Fruit fly (Drosophila melanogaster): ENCODE measurements around the gene CG13282.

The CG13282 gene

DNA sequence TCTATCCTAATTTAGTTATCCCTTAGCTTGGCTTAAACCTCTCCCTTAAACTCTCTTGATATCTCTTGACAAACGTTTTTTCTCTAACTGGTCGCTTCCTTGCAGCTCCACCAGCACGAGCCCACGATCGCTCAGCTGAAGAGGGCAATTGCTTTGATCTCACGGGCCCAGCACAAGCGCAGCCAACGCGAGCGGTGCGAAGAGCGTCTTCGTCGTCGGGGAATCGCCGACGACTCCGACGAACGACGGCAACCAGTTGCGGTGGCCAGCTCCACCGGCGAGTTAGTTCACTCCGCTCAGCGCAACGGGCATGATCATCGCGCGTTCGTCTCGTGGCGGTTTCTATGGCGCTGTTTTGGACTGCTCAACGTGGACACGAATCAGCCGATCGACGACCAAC, 46.6 kb upstream of the CG13282 start (continued):
- TF ChIP-seq nau (GFP tag; optimal IDR thresholded peaks at IDR 0.05) = no peak
- no peak for TF ChIP-seq CG32772 (GFP tag; IDR thresholded peaks at IDR 0.05)
- TF ChIP-seq CG16815 (GFP tag; optimal IDR thresholded peaks at IDR 0.05) = no peak
- TF ChIP-seq psq (GFP tag; optimal IDR thresholded peaks at IDR 0.05) = no peak
- no peak for TF ChIP-seq crc (GFP tag; optimal IDR thresholded peaks at IDR 0.05)
- no peak for TF ChIP-seq MBD-R2 (GFP tag; IDR thresholded peaks at IDR 0.05)
- no peak for TF ChIP-seq shn (GFP tag; optimal IDR thresholded peaks at IDR 0.05)
- no peak for TF ChIP-seq Atf-2 (GFP tag; optimal IDR thresholded peaks at IDR 0.05)
- TF ChIP-seq gsb-n (tag; optimal IDR thresholded peaks at IDR 0.05) = no peak
- no peak for TF ChIP-seq Hmx (GFP tag; optimal IDR thresholded peaks at IDR 0.05)
- no peak for TF ChIP-seq CG6683 (GFP tag; optimal IDR thresholded peaks at IDR 0.05)
- TF ChIP-seq CG4617 (GFP tag; optimal IDR thresholded peaks at IDR 0.05; ENCODE audit: borderline replicate concordance) = no peak
- no peak for TF ChIP-seq tup (GFP tag; optimal IDR thresholded peaks at IDR 0.05)
- TF ChIP-seq B-H1 (GFP tag; IDR thresholded peaks at IDR 0.05) = no peak
- peak; percentile 40 for TF ChIP-seq CG12769 (tag; optimal IDR thresholded peaks at IDR 0.05)
- no peak for TF ChIP-seq CG3726 (GFP tag; IDR thresholded peaks at IDR 0.05)
- TF ChIP-seq CG43689 (GFP tag; IDR thresholded peaks at IDR 0.05) = no peak
- TF ChIP-seq corto (GFP tag; optimal IDR thresholded peaks at IDR 0.05) = no peak
- no peak for TF ChIP-seq D19B (GFP tag; optimal IDR thresholded peaks at IDR 0.05)
- TF ChIP-seq CoRest (tag; optimal IDR thresholded peaks at IDR 0.05) = no peak
- TF ChIP-seq CG13424 (tag; optimal IDR thresholded peaks at IDR 0.05) = no peak
- no peak for TF ChIP-seq ro (GFP tag; IDR thresholded peaks at IDR 0.05)
- no peak for TF ChIP-seq CG3995 (GFP tag; optimal IDR thresholded peaks at IDR 0.05)
- no peak for TF ChIP-seq sqz (GFP tag; optimal IDR thresholded peaks at IDR 0.05)
- TF ChIP-seq crol (GFP tag; IDR thresholded peaks at IDR 0.05) = no peak
- TF ChIP-seq Stat92E (GFP tag; optimal IDR thresholded peaks at IDR 0.05) = no peak
- peak; percentile 66; the same call in 2 of the 3 replicates for TF ChIP-seq ci (GFP tag; IDR thresholded peaks at IDR 0.05)
- peak; percentile 10 for TF ChIP-seq CG2120 (GFP tag; optimal IDR thresholded peaks at IDR 0.05)
- no peak for TF ChIP-seq Ravus (GFP tag; IDR thresholded peaks at IDR 0.05)
- TF ChIP-seq CG4404 (GFP tag; IDR thresholded peaks at IDR 0.05) = no peak
- TF ChIP-seq Blimp-1 (GFP tag; optimal IDR thresholded peaks at IDR 0.05) = no peak
- no peak for TF ChIP-seq CG13894 (tag; optimal IDR thresholded peaks at IDR 0.05)
- no peak for TF ChIP-seq Six4 (GFP tag; optimal IDR thresholded peaks at IDR 0.05)
- no peak for TF ChIP-seq Kr (GFP tag; optimal IDR thresholded peaks at IDR 0.05)
- no peak for TF ChIP-seq ranshi (GFP tag; IDR thresholded peaks at IDR 0.05)
- TF ChIP-seq Hmr (GFP tag; optimal IDR thresholded peaks at IDR 0.05) = peak; percentile 0
- no peak for TF ChIP-seq fd102C (GFP tag; optimal IDR thresholded peaks at IDR 0.05)
- TF ChIP-seq CG18619 (GFP tag; optimal IDR thresholded peaks at IDR 0.05) = no peak
- peak; percentile 93; the same call in 3 of the 4 replicates for TF ChIP-seq chinmo (GFP tag; IDR thresholded peaks at IDR 0.05; ENCODE audit: partially characterized antibody)
- TF ChIP-seq bsh (GFP tag; optimal IDR thresholded peaks at IDR 0.05) = peak in 1 of 2 experiments; percentile 38
- peak; percentile 29; the same call in 1 of the 2 replicates for TF ChIP-seq Atf6 (GFP tag; IDR thresholded peaks at IDR 0.05)
- peak; percentile 31 for TF ChIP-seq pb (GFP tag; optimal IDR thresholded peaks at IDR 0.05)
- no peak for TF ChIP-seq Atf3 (GFP tag; optimal IDR thresholded peaks at IDR 0.05)
- TF ChIP-seq HLH3B (GFP tag; IDR thresholded peaks at IDR 0.05) = peak; percentile 38; the same call in 1 of the 2 replicates
- TF ChIP-seq B-H2 (GFP tag; optimal IDR thresholded peaks at IDR 0.05) = no peak
- no peak for TF ChIP-seq Bdp1 (GFP tag; optimal IDR thresholded peaks at IDR 0.05)
- TF ChIP-seq Mrtf (GFP tag; IDR thresholded peaks at IDR 0.05) = 0 out of 3 replicates have a peak, but pooled peaks have one; percentile 4
- no peak for TF ChIP-seq CG17802 (tag; optimal IDR thresholded peaks at IDR 0.05)
- no peak for TF ChIP-seq Side (GFP tag; optimal IDR thresholded peaks at IDR 0.05)
- TF ChIP-seq CG6175 (GFP tag; IDR thresholded peaks at IDR 0.05) = 0 out of 3 replicates have a peak, but pooled peaks have one; percentile 18
- no peak for TF ChIP-seq ind (GFP tag; optimal IDR thresholded peaks at IDR 0.05)
